Worm (Caenorhabditis elegans) whole organism, dauer: ENCODE measurements around the gene ceh-7.

ENCODE experiments used
- unc-62 ChIP-seq: sonication (generic microtip); optimal IDR thresholded peaks from 2 replicates; lab custom pipeline; 2017; ENCODE audit warnings: missing biosample characterization, missing genetic modification reagents, missing genetic modification characterization

Gene ceh-7

DNA sequence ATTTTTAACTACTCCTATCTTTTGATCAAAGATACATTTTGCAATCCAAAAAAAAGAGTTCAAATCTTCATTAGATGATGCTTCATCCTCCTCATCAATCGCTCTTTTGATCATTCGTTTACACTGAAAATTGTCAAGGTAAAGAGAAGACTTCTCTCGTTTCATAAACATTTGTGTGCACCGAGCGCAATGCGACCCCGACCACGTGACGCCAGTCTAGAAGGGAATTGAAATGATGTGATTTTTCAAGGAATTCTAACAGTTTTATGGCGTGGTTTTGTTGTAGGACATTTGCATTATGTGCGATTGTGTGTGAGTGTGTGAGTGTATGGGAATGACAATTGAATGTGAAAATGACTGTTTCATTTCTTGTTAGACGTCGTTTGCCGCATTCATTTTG, 37.6 kb upstream of the ceh-7 start:
- no peak for TF ChIP-seq unc-62 (GFP tag; lab: Kevin White, UChicago)

ce11 chrII:8740326-8740949, 36.8 kb upstream of the ceh-7 start:
- no peak for TF ChIP-seq unc-62 (GFP tag; lab: Kevin White, UChicago)

DNA sequence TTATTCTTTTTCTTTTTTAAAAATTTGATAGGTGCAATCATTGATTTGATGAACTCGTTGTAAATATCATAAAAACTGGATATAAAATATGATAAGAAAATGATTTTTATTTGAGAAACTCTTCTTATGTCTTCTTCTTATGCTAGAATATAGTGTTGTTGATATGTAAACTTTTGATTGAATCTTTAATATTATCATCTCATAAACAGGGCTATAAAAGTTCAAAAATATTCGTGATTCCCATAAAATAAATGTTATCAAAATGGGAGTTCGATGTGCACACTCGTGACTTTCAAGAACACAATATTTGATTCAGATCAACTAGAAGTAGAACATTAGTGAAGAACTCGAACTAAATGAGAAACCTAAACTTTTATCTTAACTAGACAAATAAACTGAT, 35.3 kb upstream of the ceh-7 start:
- no peak for TF ChIP-seq unc-62 (GFP tag; lab: Kevin White, UChicago)

- TF ChIP-seq unc-62 (GFP tag; lab: Kevin White, UChicago): no peak
Measured at ce11 chrII:8738244-8738643, 34.6 kb upstream of the ceh-7 start.

- TF ChIP-seq unc-62 (GFP tag; lab: Kevin White, UChicago): no peak
Measured at ce11 chrII:8737456-8737855, 33.8 kb upstream of the ceh-7 start, which contains the start of gene idpb-4. idpb-4 (minus strand) TSS chrII:8737556.

ce11 chrII:8733627-8734026, 30.0 kb upstream of the ceh-7 start:
- TF ChIP-seq unc-62 (GFP tag; lab: Kevin White, UChicago): no peak

DNA sequence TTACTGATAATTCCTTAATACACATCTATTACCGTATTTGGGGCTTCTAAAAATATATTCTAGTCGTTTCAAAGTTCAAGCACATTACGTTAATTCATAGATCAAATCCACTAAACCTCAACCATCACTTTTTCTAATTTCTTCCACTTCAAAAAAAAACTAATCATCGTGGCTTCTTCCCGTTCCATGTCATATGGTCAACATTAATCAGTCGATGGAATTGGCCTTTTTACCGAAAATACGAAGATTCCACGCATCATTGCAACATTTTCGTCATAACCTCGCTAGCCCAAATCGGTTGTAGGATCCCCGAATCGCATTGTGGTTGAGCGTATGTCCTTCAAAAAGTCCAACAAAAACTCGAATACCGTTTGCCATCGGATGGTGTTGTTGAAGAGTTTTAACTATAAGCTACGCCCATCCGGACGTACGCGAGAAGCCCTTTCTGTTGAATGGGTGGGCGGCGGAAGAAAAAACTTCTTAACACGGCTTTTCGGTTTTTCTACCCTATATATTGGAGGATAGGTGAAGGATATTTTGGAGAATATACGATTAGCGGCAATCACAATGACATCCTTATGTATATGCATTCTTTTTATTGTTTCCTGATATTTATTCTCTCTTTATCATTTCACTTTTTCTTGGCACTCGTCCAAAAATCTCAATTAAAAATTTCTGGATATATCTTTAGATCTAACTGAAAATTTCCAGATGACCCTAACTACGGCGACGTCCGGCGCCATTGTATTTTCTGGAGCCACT, 28.9 kb upstream of the ceh-7 start, which contains the start of gene rol-6:
rol-6 (plus strand) TSS at position 712 of the 762 bp plus-strand sequence.
- no peak for TF ChIP-seq unc-62 (GFP tag; lab: Kevin White, UChicago)

ce11 chrII:8731736-8732229, 28.2 kb upstream of the ceh-7 start:
- TF ChIP-seq unc-62 (GFP tag; lab: Kevin White, UChicago): no peak

DNA sequence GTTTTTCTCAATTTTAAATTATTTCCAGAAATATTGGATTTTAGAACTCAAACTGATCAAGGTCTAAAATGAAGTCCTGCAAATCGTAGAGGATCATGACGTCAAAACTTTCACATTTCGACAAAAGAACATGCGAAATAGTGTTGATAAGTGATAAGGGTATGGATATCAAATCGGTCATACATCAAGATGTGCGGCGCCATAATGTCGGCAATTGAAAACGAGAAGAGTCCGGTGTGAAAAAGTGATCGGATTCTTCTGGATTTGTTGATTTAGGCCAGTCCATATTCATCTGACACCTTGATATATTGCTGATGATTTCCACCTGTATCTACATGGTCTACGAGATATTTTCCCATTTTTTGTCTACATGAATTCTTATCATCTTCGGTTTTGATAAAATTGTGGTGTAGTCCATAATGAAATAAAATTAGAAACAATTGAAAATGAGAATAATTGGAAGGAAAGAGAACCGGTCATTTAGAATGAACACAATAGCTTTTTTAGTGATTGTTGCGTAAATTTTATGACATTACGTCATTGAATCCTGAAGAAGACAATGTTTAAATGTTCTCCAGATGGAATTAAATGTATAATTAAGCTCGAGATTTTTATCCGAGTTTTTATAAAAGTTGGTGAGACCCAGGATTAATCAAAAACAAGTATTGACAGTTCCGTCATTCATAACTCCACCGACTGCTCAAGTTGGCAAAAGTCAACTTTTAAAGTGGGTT, 27.5 kb upstream of the ceh-7 start:
- TF ChIP-seq unc-62 (GFP tag; lab: Kevin White, UChicago): no peak

DNA sequence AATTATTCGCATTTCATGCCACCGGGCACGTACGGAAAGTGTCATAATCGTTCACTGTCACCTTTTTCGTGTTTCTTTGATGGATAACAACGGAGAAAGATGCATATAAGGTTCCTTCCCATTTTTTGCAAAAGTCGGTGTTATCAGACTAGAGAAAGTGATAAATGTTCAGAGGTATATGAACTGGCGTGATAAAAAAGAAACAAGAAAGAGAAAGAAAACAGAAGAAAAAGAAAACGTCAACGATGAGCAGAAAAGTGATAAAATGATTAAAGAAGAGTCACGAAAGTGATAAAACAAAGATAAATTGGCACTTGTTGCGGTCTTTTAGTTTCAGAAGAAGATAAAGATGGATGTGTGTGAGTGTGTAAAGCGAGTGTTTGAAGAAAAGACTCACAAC, 26.7 kb upstream of the ceh-7 start:
- no peak for TF ChIP-seq unc-62 (GFP tag; lab: Kevin White, UChicago)

- no peak for TF ChIP-seq unc-62 (GFP tag; lab: Kevin White, UChicago)
Measured at ce11 chrII:8726700-8727099, 23.1 kb upstream of the ceh-7 start, which contains the start of gene T01B7.9. T01B7.9 (minus strand) TSS chrII:8726800.

DNA sequence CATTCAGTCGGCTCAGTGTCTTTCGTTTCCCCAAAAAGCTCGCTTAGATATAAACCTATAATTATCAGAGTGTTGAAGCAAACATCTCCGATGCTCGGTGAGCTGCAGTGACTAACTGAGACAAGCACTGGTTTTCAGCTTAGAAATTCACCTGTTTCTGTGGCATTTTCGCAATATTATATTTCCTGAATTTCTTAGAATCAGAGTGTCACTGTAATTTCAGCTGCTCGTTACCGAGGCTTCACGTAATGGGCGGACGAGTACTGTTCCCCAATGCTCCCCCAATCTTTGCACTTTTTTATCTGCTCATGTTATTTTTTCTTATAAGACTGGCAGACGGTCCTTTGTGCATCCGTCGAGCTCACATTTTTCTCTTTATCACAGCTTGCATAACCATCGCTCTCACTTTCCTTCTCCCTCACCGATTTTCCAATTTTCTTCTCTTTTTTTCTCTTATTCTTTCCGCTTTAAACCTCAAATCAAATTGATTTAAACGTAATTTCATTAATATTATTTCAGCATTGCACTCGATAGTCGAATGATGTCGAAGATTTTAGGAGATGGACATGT, 18.4 kb upstream of the ceh-7 start, which contains the start of gene trcs-2:
trcs-2 (plus strand) TSS at position 520 of the 570 bp plus-strand sequence.
- no peak for TF ChIP-seq unc-62 (GFP tag; lab: Kevin White, UChicago)

- TF ChIP-seq unc-62 (GFP tag; lab: Kevin White, UChicago): no peak
Measured at ce11 chrII:8717579-8717978, 13.9 kb upstream of the ceh-7 start.

ce11 chrII:8716231-8716878, 12.7 kb upstream of the ceh-7 start, which contains the start of the genes cyn-11 and T01B7.5:
cyn-11 (minus strand) TSS chrII:8716281.
T01B7.5 (plus strand) TSS chrII:8716828.
- TF ChIP-seq unc-62 (GFP tag; lab: Kevin White, UChicago): no peak

ce11 chrII:8714913-8715447, 11.4 kb upstream of the ceh-7 start, which contains the start of the genes rab-21 and T01B7.13:
rab-21 (minus strand) TSS chrII:8715013.
T01B7.13 (plus strand) TSS chrII:8715397.
- no peak for TF ChIP-seq unc-62 (GFP tag; lab: Kevin White, UChicago)
